Fruit fly (Drosophila melanogaster): ENCODE results near the gene CG43084.

CG43084 gene

dm6 chr3L:15678284-15678683 lies 27.6 kb downstream of the CG43084 start (continued):
- peak; percentile 67; the same call in 1 of the 2 replicates for TF ChIP-seq Bgb (GFP tag; IDR thresholded peaks at IDR 0.05; ENCODE audit: partially characterized antibody)
- TF ChIP-seq nerfin-2 (GFP tag; IDR thresholded peaks at IDR 0.05; ENCODE audit: partially characterized antibody): peak; percentile 46; the same call in 1 of the 2 replicates
- TF ChIP-seq sug (tag; optimal IDR thresholded peaks at IDR 0.05): no peak
- TF ChIP-seq Kr (GFP tag; optimal IDR thresholded peaks at IDR 0.05): peak; percentile 53
- peak; percentile 86 for TF ChIP-seq sd (tag; optimal IDR thresholded peaks at IDR 0.05)

dm6 chr3L:15679420-15679819 lies 28.8 kb downstream of the CG43084 start, which contains the start of gene CG7304:
Gene CG7304 (plus strand): TSS chr3L:15679720.
- TF ChIP-seq ERR (GFP tag; optimal IDR thresholded peaks at IDR 0.05) (no peak), danr (GFP tag; IDR thresholded peaks at IDR 0.05) (no peak), Hmx (GFP tag; optimal IDR thresholded peaks at IDR 0.05) (no peak), CG14667 (GFP tag; IDR thresholded peaks at IDR 0.05) (no peak), CG6689 (GFP tag; IDR thresholded peaks at IDR 0.05) (no peak), CG33213 (GFP tag; optimal IDR thresholded peaks at IDR 0.05) (no peak), insv (GFP tag; optimal IDR thresholded peaks at IDR 0.05) (no peak), ap (GFP tag; IDR thresholded peaks at IDR 0.05) (no peak), tap (tag; optimal IDR thresholded peaks at IDR 0.05) (no peak), C15 (GFP tag; IDR thresholded peaks at IDR 0.05) (no peak), CG13296 (GFP tag; optimal IDR thresholded peaks at IDR 0.05) (no peak), GATAe (GFP tag; conservative IDR thresholded peaks at IDR 0.05) (no peak), gsb-n (tag; optimal IDR thresholded peaks at IDR 0.05) (no peak), HLH54F (GFP tag; optimal IDR thresholded peaks at IDR 0.05) (no peak)

dm6 chr3L:15683345-15683922 lies 32.8 kb downstream of the CG43084 start, which contains the start of the genes CG7579 and Pgant8:
Gene CG7579 (minus strand): TSS chr3L:15683445.
Gene Pgant8 (plus strand): TSS chr3L:15683872.
- peak; percentile 67 for TF ChIP-seq oc (tag; optimal IDR thresholded peaks at IDR 0.05)
- no peak for TF ChIP-seq Dp (GFP tag; optimal IDR thresholded peaks at IDR 0.05)

dm6 chr3L:15684017-15684416 lies 33.4 kb downstream of the CG43084 start:
- TF ChIP-seq Xrp1 (GFP tag; IDR thresholded peaks at IDR 0.05) (no peak), Pdp1 (GFP tag; optimal IDR thresholded peaks at IDR 0.05) (peak in 1 of 2 experiments; percentile 38), CG17829 (tag; optimal IDR thresholded peaks at IDR 0.05) (no peak), CG34422 (GFP tag; IDR thresholded peaks at IDR 0.05) (0 out of 3 replicates have a peak, but pooled peaks have one; percentile 24), Ada2b (GFP tag; IDR thresholded peaks at IDR 0.05) (no peak), sim (GFP tag; IDR thresholded peaks at IDR 0.05) (no peak), sima (GFP tag; optimal IDR thresholded peaks at IDR 0.05) (no peak), so (GFP tag; IDR thresholded peaks at IDR 0.05) (0 out of 3 replicates have a peak, but pooled peaks have one; percentile 25), sens (GFP tag) (peak; percentile 5), knrl (GFP tag; IDR thresholded peaks at IDR 0.05; ENCODE audit: partially characterized antibody) (0 out of 3 replicates have a peak, but pooled peaks have one; percentile 29), unc-4 (GFP tag; IDR thresholded peaks at IDR 0.05; ENCODE audit: partially characterized antibody) (no peak), CG2202 (tag; optimal IDR thresholded peaks at IDR 0.05) (no peak), ara (GFP tag; IDR thresholded peaks at IDR 0.05) (peak; percentile 41; the same call in 1 of the 2 replicates), Trl (optimal IDR thresholded peaks at IDR 0.05) (peak; percentile 40 to 51), Trl (GFP tag; optimal IDR thresholded peaks at IDR 0.05) (no peak), rib (GFP tag; IDR thresholded peaks at IDR 0.05) (no peak), Usf (GFP tag; optimal IDR thresholded peaks at IDR 0.05) (no peak), ftz-f1 (GFP tag; optimal IDR thresholded peaks at IDR 0.05) (peak; percentile 9), Hr78 (GFP tag; optimal IDR thresholded peaks at IDR 0.05) (peak in 1 of 2 experiments; percentile 56), CG12769 (tag; optimal IDR thresholded peaks at IDR 0.05) (peak; percentile 85), Oli (tag; optimal IDR thresholded peaks at IDR 0.05) (no peak), chinmo (GFP tag; IDR thresholded peaks at IDR 0.05; ENCODE audit: partially characterized antibody) (peak; percentile 74; the same call in 1 of the 4 replicates), Ssrp (tag; optimal IDR thresholded peaks at IDR 0.05) (no peak), emc (GFP tag; optimal IDR thresholded peaks at IDR 0.05) (no peak), stc (GFP tag; IDR thresholded peaks at IDR 0.05) (0 out of 2 replicates have a peak, but pooled peaks have one; percentile 14)

Data from whole organism, embryonic.